Worm (Caenorhabditis elegans) whole organism, early embryonic: Measurements from ENCODE around the gene rbm-42.

Source experiments
- B0310.2 ChIP-seq: sonication (generic microtip); optimal IDR thresholded peaks from 2 replicates; lab custom pipeline; 2016; ENCODE audit warnings: mild to moderate bottlenecking, missing genetic modification characterization, missing compliant biosample characterization
- F13C5.2 ChIP-seq: sonication (generic microtip); optimal IDR thresholded peaks from 2 replicates; lab custom pipeline; 2017; ENCODE audit warnings: mild to moderate bottlenecking, missing genetic modification characterization, inconsistent platforms, missing compliant biosample characterization
- aly-1 ChIP-seq: sonication (generic microtip); optimal IDR thresholded peaks from 2 replicates; lab custom pipeline; 2016; ENCODE audit warnings: missing genetic modification characterization, missing compliant biosample characterization
- ama-1 ChIP-seq: fragments of 150-350 bp; optimal IDR thresholded peaks from 2 replicates; lab custom pipeline; 2014
- ceh-13 ChIP-seq: fragments of 200-800 bp; sonication (Bioruptor generic); optimal IDR thresholded peaks from 2 replicates; lab custom pipeline; 2018; ENCODE audit warnings: mild to moderate bottlenecking, missing genetic modification characterization, missing compliant biosample characterization
- ceh-36 ChIP-seq: sonication (generic microtip); optimal IDR thresholded peaks from 2 replicates; lab custom pipeline; 2016; ENCODE audit warnings: missing genetic modification characterization, inconsistent platforms, missing compliant biosample characterization
- ets-7 ChIP-seq: sonication (generic microtip); optimal IDR thresholded peaks from 2 replicates; lab custom pipeline; 2016; ENCODE audit warnings: missing genotype, missing genetic modification characterization, missing compliant biosample characterization
- flt-1 ChIP-seq: fragments of 200-800 bp; sonication (Bioruptor generic); IDR thresholded peaks from 2 replicates; pipeline ENCODE4 v1.3.6; 2022; ENCODE audit warnings: missing genetic modification characterization, missing compliant biosample characterization
- hmbx-1 ChIP-seq: sonication (generic microtip); optimal IDR thresholded peaks from 2 replicates; lab custom pipeline; 2016; ENCODE audit warnings: mild to moderate bottlenecking, missing genetic modification characterization, missing compliant biosample characterization
- hmg-4 ChIP-seq: fragments of 200-800 bp; sonication (Bioruptor generic); optimal IDR thresholded peaks from 2 replicates; lab custom pipeline; 2018; ENCODE audit warnings: mild to moderate bottlenecking, missing genetic modification characterization, missing compliant biosample characterization
- hnd-1 ChIP-seq: sonication (generic microtip); optimal IDR thresholded peaks from 2 replicates; lab custom pipeline; 2016; ENCODE audit warnings: missing genetic modification characterization, missing compliant biosample characterization
- pes-1 ChIP-seq: fragments of 200-800 bp; sonication (Bioruptor generic); IDR thresholded peaks from 2 replicates; pipeline ENCODE4 v1.3.6; 2022; ENCODE audit warnings: missing genetic modification reagents, missing genetic modification characterization, missing compliant biosample characterization
- scrt-1 ChIP-seq: fragments of 200-800 bp; sonication (Bioruptor generic); IDR thresholded peaks from 2 replicates; pipeline ENCODE4 v1.3.6; 2022; ENCODE audit warnings: missing genetic modification characterization, missing compliant biosample characterization
- sea-1 ChIP-seq: fragments of 200-800 bp; sonication (Bioruptor generic); conservative IDR thresholded peaks from 2 replicates; pipeline ENCODE4 v1.3.6; 2022; ENCODE audit warnings: missing genetic modification characterization, missing compliant biosample characterization
- tbx-11 ChIP-seq: fragments of 200-800 bp; sonication (Bioruptor generic); IDR thresholded peaks from 2 replicates; pipeline ENCODE4 v1.3.6; 2022; ENCODE audit warnings: missing genetic modification characterization, missing compliant biosample characterization
- tbx-37 ChIP-seq: fragments of 200-800 bp; sonication (Bioruptor generic); conservative IDR thresholded peaks from 2 replicates; pipeline ENCODE4 v1.3.6; 2022; ENCODE audit warnings: missing genetic modification reagents, missing genetic modification characterization, missing compliant biosample characterization
- tra-4 ChIP-seq: sonication (generic microtip); optimal IDR thresholded peaks from 2 replicates; lab custom pipeline; 2017; ENCODE audit warnings: missing genetic modification characterization, missing compliant biosample characterization

rbm-42 gene

ce11 chrIII:5143520-5143919 is 9.5 kb downstream of the rbm-42 start:
- TF ChIP-seq aly-1 (tag; lab: Kevin White, UChicago) (no peak), ets-7 (no peak)

ce11 chrIII:5141935-5142334 is 11.1 kb downstream of the rbm-42 start:
- TF ChIP-seq B0310.2 (tag; lab: Kevin White, UChicago) (no peak), hmg-4 (GFP tag; lab: Kevin White, UChicago) (no peak), tra-4 (no peak), scrt-1 (no peak), ama-1 (lab: Kevin White, UChicago) (no peak), pes-1 (GFP tag; lab: Robert Waterston, UW) (no peak), tbx-11 (GFP tag; lab: Robert Waterston, UW) (no peak), aly-1 (tag; lab: Kevin White, UChicago) (no peak), hnd-1 (tag; lab: Kevin White, UChicago) (no peak), ets-7 (no peak), tbx-37 (no peak), F13C5.2 (tag; lab: Kevin White, UChicago) (no peak), sea-1 (no peak), hmbx-1 (no peak), ceh-13 (GFP tag; lab: Kevin White, UChicago) (no peak), flt-1 (GFP tag; lab: Robert Waterston, UW) (no peak)

- TF ChIP-seq hmg-4 (GFP tag; lab: Kevin White, UChicago) (no peak), ceh-36 (tag; lab: Kevin White, UChicago) (no peak), ceh-13 (GFP tag; lab: Kevin White, UChicago) (no peak), tbx-37 (no peak), flt-1 (GFP tag; lab: Robert Waterston, UW) (no peak), pes-1 (GFP tag; lab: Robert Waterston, UW) (no peak), ets-7 (no peak), scrt-1 (no peak), B0310.2 (tag; lab: Kevin White, UChicago) (no peak), ama-1 (lab: Kevin White, UChicago) (no peak)
Observed at ce11 chrIII:5140559-5140958, 12.5 kb downstream of the rbm-42 start.

- TF ChIP-seq ceh-13 (GFP tag; lab: Kevin White, UChicago) (no peak), hnd-1 (tag; lab: Kevin White, UChicago) (no peak), hmg-4 (GFP tag; lab: Kevin White, UChicago) (no peak), pes-1 (GFP tag; lab: Robert Waterston, UW) (no peak), tra-4 (no peak)
Observed at ce11 chrIII:5139768-5140167, 13.3 kb downstream of the rbm-42 start.

ce11 chrIII:5138940-5139533 is 14.0 kb downstream of the rbm-42 start:
- TF ChIP-seq ama-1 (lab: Kevin White, UChicago) (no peak), flt-1 (GFP tag; lab: Robert Waterston, UW) (no peak), scrt-1 (no peak), ets-7 (no peak), aly-1 (tag; lab: Kevin White, UChicago) (no peak), tbx-37 (no peak), hnd-1 (tag; lab: Kevin White, UChicago) (no peak), F13C5.2 (tag; lab: Kevin White, UChicago) (no peak), sea-1 (no peak), pes-1 (GFP tag; lab: Robert Waterston, UW) (no peak), tra-4 (no peak), hmbx-1 (no peak), B0310.2 (tag; lab: Kevin White, UChicago) (no peak), ceh-36 (tag; lab: Kevin White, UChicago) (no peak)

ce11 chrIII:5137685-5138084 is 15.3 kb downstream of the rbm-42 start:
- no peak for TF ChIP-seq ets-7
- no peak for TF ChIP-seq flt-1 (GFP tag; lab: Robert Waterston, UW)
- TF ChIP-seq hmbx-1 = no peak
- TF ChIP-seq B0310.2 (tag; lab: Kevin White, UChicago) = no peak
- TF ChIP-seq aly-1 (tag; lab: Kevin White, UChicago) = no peak
- no peak for TF ChIP-seq ama-1 (lab: Kevin White, UChicago)
- TF ChIP-seq hnd-1 (tag; lab: Kevin White, UChicago) = no peak
- no peak for TF ChIP-seq scrt-1
- no peak for TF ChIP-seq hmg-4 (GFP tag; lab: Kevin White, UChicago)
- no peak for TF ChIP-seq tbx-37
- no peak for TF ChIP-seq pes-1 (GFP tag; lab: Robert Waterston, UW)
- TF ChIP-seq ceh-13 (GFP tag; lab: Kevin White, UChicago) = no peak
- no peak for TF ChIP-seq tbx-11 (GFP tag; lab: Robert Waterston, UW)
- no peak for TF ChIP-seq F13C5.2 (tag; lab: Kevin White, UChicago)
- no peak for TF ChIP-seq ceh-36 (tag; lab: Kevin White, UChicago)
- TF ChIP-seq tra-4 = no peak
- no peak for TF ChIP-seq sea-1

- no peak for TF ChIP-seq tra-4
- no peak for TF ChIP-seq sea-1
- no peak for TF ChIP-seq B0310.2 (tag; lab: Kevin White, UChicago)
- TF ChIP-seq ets-7 = no peak
Observed at ce11 chrIII:5137099-5137498, 15.9 kb downstream of the rbm-42 start.

ce11 chrIII:5136033-5136597 is 16.9 kb downstream of the rbm-42 start, which contains the start of gene tbx-2:
tbx-2 (minus strand) TSS chrIII:5136296.
- TF ChIP-seq hnd-1 (tag; lab: Kevin White, UChicago) (no peak), pes-1 (GFP tag; lab: Robert Waterston, UW) (no peak), F13C5.2 (tag; lab: Kevin White, UChicago) (no peak), scrt-1 (0 out of 2 replicates have a peak, but pooled peaks have one; percentile 62), sea-1 (0 out of 2 replicates have a peak, but pooled peaks have one; percentile 26), aly-1 (tag; lab: Kevin White, UChicago) (peak; percentile 17), ama-1 (lab: Kevin White, UChicago) (no peak), tbx-11 (GFP tag; lab: Robert Waterston, UW) (no peak), hmg-4 (GFP tag; lab: Kevin White, UChicago) (no peak)
